Fruit fly (Drosophila melanogaster) whole organism, prepupa: ENCODE data around the gene AANATL3.

Source experiments
- CG11902 ChIP-seq: fragments of 200-800 bp; sonication (Bioruptor generic); optimal IDR thresholded peaks from 3 replicates; lab custom pipeline; 2016; ENCODE audit warnings: missing biosample characterization, missing genetic modification characterization
- CG7368 ChIP-seq: fragments of 200-800 bp; sonication (Bioruptor generic); optimal IDR thresholded peaks from 3 replicates; lab custom pipeline; 2016; ENCODE audit warnings: missing biosample characterization, missing genetic modification characterization
- Ets96B ChIP-seq: fragments of 200-800 bp; optimal IDR thresholded peaks from 2 replicates; lab custom pipeline; 2019; ENCODE audit warnings: missing biosample characterization, mild to moderate bottlenecking, missing genetic modification characterization, moderate library complexity
- Hr38 ChIP-seq: sonication (Bioruptor generic); optimal IDR thresholded peaks from 2 replicates; lab custom pipeline; 2016; ENCODE audit warnings: missing biosample characterization, missing genetic modification characterization
- OdsH ChIP-seq: fragments of 200-800 bp; sonication (Bioruptor generic); optimal IDR thresholded peaks from 3 replicates; lab custom pipeline; 2016; ENCODE audit warnings: missing biosample characterization, missing genetic modification characterization
- Sox15 ChIP-seq: fragments of 200-800 bp; sonication (Bioruptor generic); optimal IDR thresholded peaks from 3 replicates; lab custom pipeline; 2016; ENCODE audit warnings: missing biosample characterization, missing genetic modification characterization
- fkh ChIP-seq: fragments of 200-800 bp; sonication (Bioruptor generic); optimal IDR thresholded peaks from 3 replicates; lab custom pipeline; 2017; ENCODE audit warnings: missing biosample characterization, mild to moderate bottlenecking, missing genetic modification characterization, moderate library complexity
- lz ChIP-seq: fragments of 200-800 bp; sonication (Bioruptor generic); optimal IDR thresholded peaks from 3 replicates; lab custom pipeline; 2016; ENCODE audit warnings: missing biosample characterization, missing genetic modification characterization
- net ChIP-seq: fragments of 200-800 bp; sonication (Bioruptor generic); optimal IDR thresholded peaks from 3 replicates; lab custom pipeline; 2016; ENCODE audit warnings: missing biosample characterization, missing genetic modification characterization
- svp ChIP-seq: fragments of 200-800 bp; sonication (Bioruptor generic); peaks from one replicate; lab custom pipeline; 2016; ENCODE audit warnings: missing biosample characterization, missing genetic modification characterization

- TF ChIP-seq Sox15 (GFP tag; lab: Kevin White, UChicago): no peak
- TF ChIP-seq net (GFP tag; lab: Kevin White, UChicago): no peak
- no peak for TF ChIP-seq Hr38
- TF ChIP-seq CG7368 (GFP tag; lab: Kevin White, UChicago): no peak
- TF ChIP-seq fkh: peak; percentile 7
- no peak for TF ChIP-seq svp (GFP tag; lab: Kevin White, UChicago)
- no peak for TF ChIP-seq Ets96B
- TF ChIP-seq CG11902 (GFP tag; lab: Kevin White, UChicago): no peak
- no peak for TF ChIP-seq lz (GFP tag; lab: Kevin White, UChicago)
- no peak for TF ChIP-seq OdsH
Measured at dm6 chr2L:20004341-20004740, 21.3 kb downstream of the AANATL3 start.
